Fruit fly (Drosophila melanogaster) whole organism: ENCODE measurements around the gene CG8003.

Experiments
- CG8478 ChIP-seq: fragments of >200 bp; optimal IDR thresholded peaks from 2 replicates; lab custom pipeline; 2018; ENCODE audit warnings: inconsistent platforms
- Dll ChIP-seq: fragments of >200 bp; optimal IDR thresholded peaks from 2 replicates; lab custom pipeline; 2017
- EcR ChIP-seq, 2 experiments: fragments of >200 bp; optimal IDR thresholded peaks; 2 replicates each; lab custom pipeline; 2017; ENCODE audit warnings: missing biosample characterization in 2 of 2, missing genetic modification characterization in 2 of 2, missing genetic modification reagents in 2 of 2
- pan ChIP-seq: fragments of >200 bp; optimal IDR thresholded peaks from 2 replicates; lab custom pipeline; 2017
- psq ChIP-seq: fragments of >200 bp; optimal IDR thresholded peaks from 2 replicates; lab custom pipeline; 2017
- usp ChIP-seq: fragments of >200 bp; optimal IDR thresholded peaks from 2 replicates; lab custom pipeline; 2017; ENCODE audit warnings: missing biosample characterization, missing genetic modification characterization, mixed read lengths

The CG8003 gene

DNA sequence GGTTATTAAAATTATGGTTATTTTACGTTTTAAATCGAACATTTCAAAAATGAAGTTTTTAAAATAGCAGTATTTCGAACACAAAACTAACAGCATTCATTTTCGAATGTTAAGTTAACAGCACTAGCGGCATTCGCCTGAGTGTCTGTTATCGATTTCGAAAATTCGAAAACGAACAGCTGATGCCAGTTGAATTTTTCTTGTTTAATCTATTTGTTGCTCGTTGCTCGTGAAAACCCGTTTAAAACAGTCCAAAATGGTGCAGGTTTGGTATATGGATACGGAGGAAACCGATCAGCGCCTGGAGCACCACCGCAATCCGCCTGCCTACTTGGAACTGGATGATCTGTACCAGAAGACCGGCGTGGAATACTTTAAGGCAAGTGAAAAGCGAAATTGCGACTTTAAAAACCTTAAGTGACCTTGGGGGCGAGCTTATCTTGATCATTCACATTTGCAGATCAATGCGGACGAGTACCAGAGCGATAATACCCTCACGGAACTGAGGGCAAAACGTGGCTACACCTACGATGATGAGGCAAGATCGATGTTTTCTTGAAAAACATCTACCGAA, 2.0 kb downstream of the CG8003 start, which contains the start of gene Adi1:
Gene Adi1 (plus strand): TSS at position 187 of the 574 bp plus-strand sequence.
- TF ChIP-seq EcR (GFP tag; optimal IDR thresholded peaks at IDR 0.05; lab: Kevin White, UChicago) (no peak), CG8478 (no peak), Dll (no peak), pan (no peak), usp (GFP tag; lab: Kevin White, UChicago) (no peak), psq (lab: Kevin White, UChicago) (no peak)

- no peak for TF ChIP-seq pan
- TF ChIP-seq psq (lab: Kevin White, UChicago), result no peak
- no peak for TF ChIP-seq EcR (GFP tag; optimal IDR thresholded peaks at IDR 0.05; lab: Kevin White, UChicago)
- no peak for TF ChIP-seq CG8478
- TF ChIP-seq usp (GFP tag; lab: Kevin White, UChicago), result no peak
- TF ChIP-seq Dll, result no peak
Measured at dm6 chr3L:10664511-10665062, 3.3 kb downstream of the CG8003 start, which contains the start of gene simj. Gene simj, plus strand, starts transcription at chr3L:10664739.

DNA sequence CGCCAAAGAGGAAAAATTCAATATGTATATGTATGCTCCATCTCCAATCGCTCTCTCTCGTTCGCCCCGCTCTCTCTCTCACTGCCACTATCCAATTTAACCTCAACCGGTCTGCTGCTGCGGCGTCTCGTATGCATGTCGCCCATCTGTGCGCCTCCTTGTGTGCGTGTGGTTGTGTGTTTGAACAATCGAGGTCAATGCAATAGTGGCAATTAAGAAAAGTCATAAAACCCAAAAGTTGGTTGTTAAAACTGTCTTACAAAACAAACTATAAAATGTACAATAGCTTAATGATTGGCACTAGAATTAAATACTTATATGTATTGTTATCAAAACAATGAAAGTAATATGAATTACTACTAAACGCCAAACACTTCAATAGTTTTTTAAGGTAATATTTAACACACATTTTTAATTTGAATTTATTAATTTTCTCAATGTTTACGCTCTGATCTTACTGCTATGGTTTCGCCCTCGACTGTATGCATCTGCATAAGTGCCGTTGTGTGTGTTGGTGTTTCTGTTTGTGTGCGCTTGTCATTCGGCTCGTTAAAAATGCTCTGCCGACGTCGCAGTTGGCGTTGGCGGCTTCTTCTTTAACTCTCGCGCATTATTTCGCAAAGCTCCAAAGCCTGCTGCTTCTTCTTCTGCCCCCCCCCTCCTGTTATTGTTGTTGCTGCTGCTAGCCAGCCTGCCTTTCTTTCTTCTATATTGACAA, 4.3 kb downstream of the CG8003 start:
- TF ChIP-seq Dll (no peak), pan (no peak), EcR (GFP tag; optimal IDR thresholded peaks at IDR 0.05; lab: Kevin White, UChicago) (no peak), usp (GFP tag; lab: Kevin White, UChicago) (no peak), psq (lab: Kevin White, UChicago) (no peak), CG8478 (no peak)

DNA sequence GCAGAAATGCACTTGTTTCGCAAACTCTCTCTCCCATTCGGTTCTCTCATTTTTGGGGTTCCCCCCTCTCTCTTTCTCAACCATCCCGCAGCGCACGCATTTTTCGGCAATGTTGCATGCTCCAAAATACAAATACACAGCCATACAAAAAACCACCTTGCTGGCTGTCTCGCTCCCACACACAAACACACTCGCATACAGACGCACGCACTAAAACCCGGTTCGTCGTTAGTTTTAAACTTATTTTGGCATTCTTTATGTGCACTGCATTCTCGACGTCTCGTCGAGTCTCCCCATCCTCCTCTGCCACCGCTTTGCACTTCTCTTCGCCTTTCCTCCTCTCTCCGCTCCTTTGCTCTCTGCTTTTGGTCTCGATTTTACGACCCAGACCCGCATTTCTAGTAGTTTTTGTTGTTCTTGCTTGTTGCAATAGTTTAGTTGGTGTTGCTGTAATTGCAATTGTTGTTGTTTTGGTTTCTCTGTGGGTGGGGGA, 5.3 kb downstream of the CG8003 start:
- TF ChIP-seq EcR (GFP tag; optimal IDR thresholded peaks at IDR 0.05; lab: Kevin White, UChicago) (no peak), Dll (peak; percentile 56)

dm6 chr3L:10667341-10667740, 6.1 kb downstream of the CG8003 start:
- TF ChIP-seq usp (GFP tag; lab: Kevin White, UChicago) (no peak), pan (no peak), Dll (no peak), CG8478 (no peak), psq (lab: Kevin White, UChicago) (no peak), EcR (GFP tag; optimal IDR thresholded peaks at IDR 0.05; lab: Kevin White, UChicago) (no peak)

DNA sequence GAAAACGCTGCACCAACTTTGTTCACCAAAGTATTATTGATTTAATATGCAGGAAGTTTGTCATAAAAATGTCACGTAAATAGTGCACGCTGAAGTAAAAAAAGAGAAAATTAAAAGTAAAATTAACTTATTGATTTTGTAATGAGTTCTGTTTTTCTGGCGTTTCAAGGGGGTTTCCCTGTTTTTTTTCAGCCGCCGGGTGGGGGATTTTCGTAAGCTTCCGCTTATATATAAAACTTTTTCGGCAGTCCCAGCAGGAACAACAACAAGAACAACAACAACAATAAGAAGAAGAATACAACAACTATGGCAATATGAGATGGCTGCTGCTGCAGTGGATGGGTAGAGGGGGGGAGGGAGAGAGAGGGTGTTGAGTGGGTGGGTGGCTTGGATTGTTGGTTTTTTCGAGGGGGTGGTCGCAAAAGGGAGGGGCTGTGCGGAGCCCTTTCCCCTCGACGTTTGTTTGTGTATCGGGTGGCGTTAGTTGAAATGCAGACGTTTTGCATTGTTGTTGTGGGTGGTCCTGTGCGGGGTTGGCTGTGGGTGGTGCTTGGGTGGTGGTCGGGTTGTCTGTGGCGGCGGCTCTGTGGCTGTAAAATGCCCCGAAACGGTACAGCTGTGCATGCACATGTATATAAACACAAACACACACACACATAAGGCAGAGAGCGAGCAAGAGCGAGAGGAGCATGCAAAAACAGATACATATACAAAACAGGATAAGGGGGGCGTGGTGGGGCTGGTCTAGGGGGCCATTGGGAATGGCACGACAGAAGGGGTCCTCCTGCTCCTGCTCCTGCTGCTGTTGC, 8.5 kb downstream of the CG8003 start:
- TF ChIP-seq pan (no peak), EcR (GFP tag; optimal IDR thresholded peaks at IDR 0.05; lab: Kevin White, UChicago) (no peak), psq (lab: Kevin White, UChicago) (no peak), Dll (no peak), usp (GFP tag; lab: Kevin White, UChicago) (no peak), CG8478 (no peak)

dm6 chr3L:10672540-10672939, 11.3 kb downstream of the CG8003 start:
- TF ChIP-seq psq (lab: Kevin White, UChicago) (no peak), pan (no peak), EcR (GFP tag; optimal IDR thresholded peaks at IDR 0.05; lab: Kevin White, UChicago) (no peak), usp (GFP tag; lab: Kevin White, UChicago) (no peak), CG8478 (no peak), Dll (no peak)

- no peak for TF ChIP-seq pan
- TF ChIP-seq psq (lab: Kevin White, UChicago), result no peak
- TF ChIP-seq CG8478, result no peak
- no peak for TF ChIP-seq EcR (GFP tag; optimal IDR thresholded peaks at IDR 0.05; lab: Kevin White, UChicago)
- no peak for TF ChIP-seq usp (GFP tag; lab: Kevin White, UChicago)
- no peak for TF ChIP-seq Dll
Measured at dm6 chr3L:10674145-10674547, 12.9 kb downstream of the CG8003 start.

- TF ChIP-seq EcR (GFP tag; optimal IDR thresholded peaks at IDR 0.05; lab: Kevin White, UChicago) (no peak), psq (lab: Kevin White, UChicago) (no peak), CG8478 (no peak)
Measured at dm6 chr3L:10674940-10675339, 13.7 kb downstream of the CG8003 start.

DNA sequence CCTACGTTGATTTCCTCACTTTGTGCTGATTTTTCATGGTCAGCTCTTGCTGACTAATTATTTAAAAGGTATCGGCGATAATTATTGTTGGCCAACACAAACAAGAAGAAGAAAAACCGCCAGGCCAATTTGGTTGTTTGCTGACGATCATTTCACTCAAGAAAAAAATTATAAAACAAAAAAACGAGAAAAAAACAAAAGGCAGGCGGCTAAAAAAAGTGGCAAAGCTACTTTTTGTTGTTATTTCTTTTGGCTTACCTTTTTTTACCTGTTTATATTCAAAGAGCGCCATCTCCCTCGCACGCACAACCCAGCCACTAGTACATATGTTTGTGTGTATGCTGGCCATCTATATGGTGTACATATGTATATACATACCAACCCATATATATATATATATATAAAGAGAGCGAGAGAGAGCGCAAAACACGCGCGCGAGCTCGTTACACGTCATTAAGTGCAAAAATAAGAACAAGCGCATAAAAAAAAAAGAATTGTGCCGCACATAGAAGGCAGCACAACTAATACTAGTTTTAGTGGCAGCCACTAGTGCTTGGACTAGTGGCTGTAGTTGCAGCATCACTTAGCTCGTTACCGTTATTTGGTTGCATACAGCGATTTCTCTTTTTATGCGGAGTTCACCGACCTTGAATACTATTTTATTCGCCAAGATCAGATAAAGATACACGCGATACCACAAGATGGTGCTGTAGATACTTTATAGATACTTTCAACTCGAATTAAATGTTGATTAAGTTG, 14.5 kb downstream of the CG8003 start:
- TF ChIP-seq usp (GFP tag; lab: Kevin White, UChicago), result no peak
- no peak for TF ChIP-seq psq (lab: Kevin White, UChicago)
- no peak for TF ChIP-seq EcR (GFP tag; optimal IDR thresholded peaks at IDR 0.05; lab: Kevin White, UChicago)
- no peak for TF ChIP-seq pan
- TF ChIP-seq Dll, result no peak
- no peak for TF ChIP-seq CG8478

dm6 chr3L:10677816-10678215, 16.5 kb downstream of the CG8003 start:
- TF ChIP-seq Dll (no peak), EcR (GFP tag; optimal IDR thresholded peaks at IDR 0.05; lab: Kevin White, UChicago) (no peak), psq (lab: Kevin White, UChicago) (no peak), pan (no peak), usp (GFP tag; lab: Kevin White, UChicago) (no peak), CG8478 (no peak)
